Fruit fly (Drosophila melanogaster): ENCODE results near the gene Golgin104.

dm6 chr3L:16308380-16308779 is 43.4 kb downstream of the Golgin104 start, which contains the start of gene CG13042:
- TF ChIP-seq Sin3A (optimal IDR thresholded peaks at IDR 0.05) (no peak), insv (optimal IDR thresholded peaks at IDR 0.05) (no peak), psq (optimal IDR thresholded peaks at IDR 0.05) (no peak), h (optimal IDR thresholded peaks at IDR 0.05) (no peak)

All from Kc167 (cell line).